Fruit fly (Drosophila melanogaster) whole organism, embryonic: ENCODE measurements around the gene CaBP1.

Source experiments
- Atf6 ChIP-seq: fragments of 200-800 bp; sonication (Bioruptor generic); IDR thresholded peaks from 2 replicates; pipeline ENCODE4 v1.3.6; 2022; ENCODE audit warnings: missing biosample characterization, missing genetic modification characterization
- BEAF-32 ChIP-seq: fragments of 200-800 bp; sonication (Bioruptor generic); optimal IDR thresholded peaks from 3 replicates; lab custom pipeline; 2017; ENCODE audit warnings: missing biosample characterization, missing genetic modification characterization, mild to moderate bottlenecking, moderate library complexity, missing genetic modification reagents
- CG10209 ChIP-seq: fragments of 200-800 bp; sonication (Bioruptor generic); optimal IDR thresholded peaks from 3 replicates; lab custom pipeline; 2017; ENCODE audit warnings: missing biosample characterization, mild to moderate bottlenecking, missing genetic modification characterization, missing genetic modification reagents
- CG10431 ChIP-seq: fragments of 200-800 bp; sonication (Bioruptor generic); optimal IDR thresholded peaks from 3 replicates; lab custom pipeline; 2018; ENCODE audit warnings: missing biosample characterization, mild to moderate bottlenecking, missing genetic modification characterization
- CG11695 ChIP-seq: fragments of 200-800 bp; sonication (Bioruptor generic); IDR thresholded peaks from 3 replicates; pipeline ENCODE4 v1.3.6; 2022; ENCODE audit warnings: missing biosample characterization, missing genetic modification characterization
- CG13287 ChIP-seq: fragments of 200-800 bp; sonication (Bioruptor generic); IDR thresholded peaks from 2 replicates; pipeline ENCODE4 v1.3.6; 2022; ENCODE audit warnings: missing biosample characterization, missing genetic modification characterization; ENCODE audit not compliant: partially characterized antibody
- CG15601 ChIP-seq: fragments of 200-800 bp; sonication (Bioruptor generic); optimal IDR thresholded peaks from 3 replicates; lab custom pipeline; 2019; ENCODE audit warnings: missing biosample characterization, mild to moderate bottlenecking, missing genetic modification characterization, moderate library complexity
- CG1647 ChIP-seq: fragments of 200-800 bp; sonication (Bioruptor generic); optimal IDR thresholded peaks from 3 replicates; lab custom pipeline; 2016; ENCODE audit warnings: missing biosample characterization, missing genetic modification characterization
- CG16813 ChIP-seq: fragments of 200-800 bp; sonication (Bioruptor generic); IDR thresholded peaks from 3 replicates; pipeline ENCODE4 v1.3.6; 2022; ENCODE audit warnings: missing biosample characterization, missing genetic modification characterization; ENCODE audit not compliant: partially characterized antibody
- CG17912 ChIP-seq: fragments of 200-800 bp; sonication (Bioruptor generic); optimal IDR thresholded peaks from 2 replicates; lab custom pipeline; 2018; ENCODE audit warnings: missing biosample characterization, mild to moderate bottlenecking, missing genetic modification characterization
- CG18476 ChIP-seq: fragments of 200-800 bp; sonication (Bioruptor generic); optimal IDR thresholded peaks from 2 replicates; lab custom pipeline; 2016; ENCODE audit warnings: missing biosample characterization, mild to moderate bottlenecking, missing genetic modification characterization
- CG2678 ChIP-seq: fragments of 200-800 bp; sonication (Bioruptor generic); optimal IDR thresholded peaks from 3 replicates; lab custom pipeline; 2019; ENCODE audit warnings: missing biosample characterization, mild to moderate bottlenecking, missing genetic modification characterization, moderate library complexity
- CG3065 ChIP-seq: fragments of 200-800 bp; sonication (Bioruptor generic); optimal IDR thresholded peaks from 2 replicates; lab custom pipeline; 2016; ENCODE audit warnings: missing biosample characterization, missing genetic modification characterization
- CG31365 ChIP-seq: fragments of 200-800 bp; sonication (Bioruptor generic); optimal IDR thresholded peaks from 2 replicates; lab custom pipeline; 2018; ENCODE audit warnings: missing biosample characterization, mild to moderate bottlenecking, missing genetic modification characterization
- CG32767 ChIP-seq: fragments of 200-800 bp; sonication (Bioruptor generic); IDR thresholded peaks from 2 replicates; pipeline ENCODE4 v1.3.6; 2022; ENCODE audit warnings: missing biosample characterization, missing genetic modification characterization
- CG3281 ChIP-seq: fragments of 200-800 bp; sonication (Bioruptor generic); optimal IDR thresholded peaks from 3 replicates; lab custom pipeline; 2017; ENCODE audit warnings: missing biosample characterization, mild to moderate bottlenecking, missing genetic modification characterization
- CG34376 ChIP-seq: fragments of 200-800 bp; sonication (Bioruptor generic); optimal IDR thresholded peaks from 2 replicates; lab custom pipeline; 2018; ENCODE audit warnings: missing biosample characterization, mild to moderate bottlenecking, missing genetic modification characterization
- CG43689 ChIP-seq: fragments of 200-800 bp; sonication (Bioruptor generic); IDR thresholded peaks from 2 replicates; pipeline ENCODE4 v1.3.6; 2022; ENCODE audit warnings: missing biosample characterization, missing genetic modification characterization
- CG4820 ChIP-seq: fragments of 200-800 bp; sonication (Bioruptor generic); optimal IDR thresholded peaks from 3 replicates; lab custom pipeline; 2016; ENCODE audit warnings: missing biosample characterization, missing genetic modification characterization
- CG7928 ChIP-seq: fragments of 200-800 bp; sonication (Bioruptor generic); optimal IDR thresholded peaks from 2 replicates; lab custom pipeline; 2017; ENCODE audit warnings: missing biosample characterization, mild to moderate bottlenecking, missing genetic modification characterization
- CG8290 ChIP-seq, 3 experiments: fragments of 200-800 bp; sonication (Bioruptor generic); optimal IDR thresholded peaks; 2 replicates each; lab custom pipeline; 2016 to 2019; ENCODE audit warnings: missing biosample characterization in 3 of 3, missing genetic modification characterization in 3 of 3, mild to moderate bottlenecking in 2 of 3, moderate library complexity in 1 of 3
- CG9437 ChIP-seq: fragments of 200-800 bp; sonication (Bioruptor generic); optimal IDR thresholded peaks from 2 replicates; lab custom pipeline; 2018; ENCODE audit warnings: missing biosample characterization, mild to moderate bottlenecking, missing genetic modification characterization
- CTCF ChIP-seq: fragments of 200-800 bp; sonication (Bioruptor generic); optimal IDR thresholded peaks from 2 replicates; lab custom pipeline; 2017; ENCODE audit warnings: missing biosample characterization, mild to moderate bottlenecking, missing genetic modification characterization, moderate library complexity
- Camta ChIP-seq: fragments of 200-800 bp; sonication (Bioruptor generic); optimal IDR thresholded peaks from 2 replicates; lab custom pipeline; 2016; ENCODE audit warnings: missing biosample characterization, missing genetic modification characterization
- Chrac-16 ChIP-seq: fragments of 200-800 bp; sonication (Bioruptor generic); optimal IDR thresholded peaks from 3 replicates; lab custom pipeline; 2016; ENCODE audit warnings: missing biosample characterization, missing genetic modification characterization
- D19A ChIP-seq: fragments of 200-800 bp; optimal IDR thresholded peaks from 3 replicates; lab custom pipeline; 2019; ENCODE audit warnings: missing biosample characterization, mild to moderate bottlenecking, missing genetic modification characterization, moderate library complexity
- E2f1 ChIP-seq: fragments of 200-800 bp; sonication (Bioruptor generic); IDR thresholded peaks from 2 replicates; pipeline ENCODE4 v1.3.6; 2022; ENCODE audit warnings: missing biosample characterization, missing genetic modification characterization
- Fer3 ChIP-seq: fragments of 200-800 bp; sonication (Bioruptor generic); optimal IDR thresholded peaks from 2 replicates; lab custom pipeline; 2018; ENCODE audit warnings: missing biosample characterization, mild to moderate bottlenecking, missing genetic modification characterization, moderate library complexity
- HLH4C ChIP-seq: fragments of 200-800 bp; sonication (Bioruptor generic); IDR thresholded peaks from 3 replicates; pipeline ENCODE4 v1.3.6; 2022; ENCODE audit warnings: missing biosample characterization, missing genetic modification characterization; ENCODE audit not compliant: partially characterized antibody
- NfI ChIP-seq: fragments of 200-800 bp; sonication (Bioruptor generic); optimal IDR thresholded peaks from 3 replicates; lab custom pipeline; 2018; ENCODE audit warnings: missing biosample characterization, mild to moderate bottlenecking, missing genetic modification characterization, moderate library complexity
- Opbp ChIP-seq: fragments of 200-800 bp; sonication (Bioruptor generic); IDR thresholded peaks from 3 replicates; pipeline ENCODE4 v1.3.6; 2022; ENCODE audit warnings: missing biosample characterization, missing genetic modification characterization; ENCODE audit not compliant: partially characterized antibody
- PHDP ChIP-seq: fragments of 200-800 bp; sonication (Bioruptor generic); optimal IDR thresholded peaks from 3 replicates; lab custom pipeline; 2018; ENCODE audit warnings: missing biosample characterization, mild to moderate bottlenecking, missing genetic modification characterization, moderate library complexity
- Ptx1 ChIP-seq: fragments of 200-800 bp; sonication (Bioruptor generic); IDR thresholded peaks from 2 replicates; pipeline ENCODE4 v1.3.6; 2022; ENCODE audit warnings: missing biosample characterization, missing genetic modification characterization
- Sry-β ChIP-seq: fragments of 200-800 bp; sonication (Bioruptor generic); optimal IDR thresholded peaks from 2 replicates; lab custom pipeline; 2018; ENCODE audit warnings: missing biosample characterization, mild to moderate bottlenecking, missing genetic modification characterization, moderate library complexity
- bab2 ChIP-seq: fragments of 200-800 bp; sonication (Bioruptor generic); optimal IDR thresholded peaks from 2 replicates; lab custom pipeline; 2016; ENCODE audit warnings: missing biosample characterization, missing genetic modification characterization
- cad ChIP-seq: fragments of >200 bp; optimal IDR thresholded peaks from 2 replicates; lab custom pipeline; 2017; ENCODE audit warnings: missing biosample characterization, missing genetic modification characterization
- eyg ChIP-seq: fragments of 200-800 bp; sonication (Bioruptor generic); optimal IDR thresholded peaks from 3 replicates; lab custom pipeline; 2016; ENCODE audit warnings: missing biosample characterization, missing genetic modification characterization
- gsb ChIP-seq: fragments of 200-800 bp; sonication (Bioruptor generic); IDR thresholded peaks from 2 replicates; pipeline ENCODE4 v1.3.6; 2022; ENCODE audit warnings: missing biosample characterization, missing genetic modification characterization
- hb ChIP-seq: fragments of 200-800 bp; sonication (Bioruptor generic); IDR thresholded peaks from 3 replicates; pipeline ENCODE4 v1.3.6; 2022; ENCODE audit warnings: missing biosample characterization, missing genetic modification characterization; ENCODE audit not compliant: partially characterized antibody
- jigr1 ChIP-seq: fragments of 200-800 bp; sonication (Bioruptor generic); IDR thresholded peaks from 3 replicates; pipeline ENCODE4 v1.3.6; 2022; ENCODE audit warnings: missing biosample characterization, missing genetic modification characterization
- klu ChIP-seq: fragments of 200-800 bp; sonication (Bioruptor generic); IDR thresholded peaks from 2 replicates; pipeline ENCODE4 v1.3.6; 2022; ENCODE audit warnings: missing biosample characterization, missing genetic modification characterization
- mld ChIP-seq: fragments of 200-800 bp; sonication (Bioruptor generic); IDR thresholded peaks from 3 replicates; pipeline ENCODE4 v1.3.6; 2022; ENCODE audit warnings: missing biosample characterization, missing genetic modification characterization; ENCODE audit not compliant: partially characterized antibody
- oc ChIP-seq: fragments of 200-800 bp; sonication (Bioruptor generic); optimal IDR thresholded peaks from 2 replicates; lab custom pipeline; 2018; ENCODE audit warnings: missing biosample characterization, mild to moderate bottlenecking, missing genetic modification characterization, moderate library complexity
- p53 ChIP-seq: fragments of 200-800 bp; sonication (Bioruptor generic); optimal IDR thresholded peaks from 2 replicates; lab custom pipeline; 2016; ENCODE audit warnings: missing biosample characterization, missing genetic modification characterization
- peb ChIP-seq: fragments of 200-800 bp; sonication (Bioruptor generic); IDR thresholded peaks from 2 replicates; pipeline ENCODE4 v1.3.6; 2022; ENCODE audit warnings: missing biosample characterization, missing genetic modification characterization
- sd ChIP-seq: fragments of 200-800 bp; sonication (Bioruptor generic); optimal IDR thresholded peaks from 3 replicates; lab custom pipeline; 2018; ENCODE audit warnings: missing biosample characterization, mild to moderate bottlenecking, missing genetic modification characterization, moderate library complexity
- slp2 ChIP-seq: fragments of 200-800 bp; sonication (Bioruptor generic); optimal IDR thresholded peaks from 2 replicates; lab custom pipeline; 2016; ENCODE audit warnings: missing biosample characterization, missing genetic modification characterization
- so ChIP-seq: fragments of 200-800 bp; sonication (Bioruptor generic); IDR thresholded peaks from 3 replicates; pipeline ENCODE4 v1.3.6; 2022; ENCODE audit warnings: missing biosample characterization, missing genetic modification characterization
- tin ChIP-seq: fragments of 200-800 bp; sonication (Bioruptor generic); optimal IDR thresholded peaks from 3 replicates; lab custom pipeline; 2016; ENCODE audit warnings: missing biosample characterization, missing genetic modification characterization
- wdn ChIP-seq: fragments of 200-800 bp; sonication (Bioruptor generic); IDR thresholded peaks from 2 replicates; pipeline ENCODE4 v1.3.6; 2022; ENCODE audit warnings: missing biosample characterization, missing genetic modification characterization

The CaBP1 gene

DNA sequence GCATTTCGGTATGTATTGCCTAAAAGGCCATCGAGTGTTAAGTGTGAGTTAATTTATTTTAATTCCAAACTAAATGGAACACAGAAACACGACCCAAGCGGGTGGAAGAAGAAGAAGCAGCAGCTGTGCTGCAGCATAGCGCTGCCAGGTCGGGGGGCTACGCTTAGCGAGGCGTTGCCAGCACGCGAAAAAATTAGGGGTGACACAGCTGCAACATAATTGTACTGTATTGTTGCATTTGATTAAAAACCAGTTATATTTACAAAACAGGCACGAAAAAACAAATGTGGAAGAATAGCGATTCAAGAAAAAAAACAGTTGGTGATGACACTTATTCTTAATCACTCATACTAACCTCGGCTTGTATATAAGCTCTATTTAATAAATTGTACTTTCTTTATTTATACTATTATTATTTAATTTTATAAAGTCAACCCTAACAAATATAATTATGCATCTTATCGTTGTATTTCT lies 6.3 kb downstream of the CaBP1 start (continued):
- TF ChIP-seq CG7928 (GFP tag; lab: Kevin White, UChicago) (no peak), CG8290 (GFP tag; optimal IDR thresholded peaks at IDR 0.05; lab: Kevin White, UChicago) (peak; percentile 28), CG8290 (tag; optimal IDR thresholded peaks at IDR 0.05; lab: Kevin White, UChicago) (peak in 1 of 2 experiments; percentile 8), Fer3 (tag; lab: Kevin White, UChicago) (no peak), Ptx1 (GFP tag; lab: Robert Waterston, UW) (peak; percentile 86), CG34376 (GFP tag; lab: Kevin White, UChicago) (no peak), CG43689 (GFP tag; lab: Robert Waterston, UW) (peak; percentile 47; the same call in 1 of the 2 replicates), CG10209 (GFP tag; lab: Kevin White, UChicago) (peak; percentile 75), CG15601 (tag; lab: Kevin White, UChicago) (no peak), Opbp (GFP tag; lab: Robert Waterston, UW) (peak; percentile 76), HLH4C (GFP tag; lab: Robert Waterston, UW) (peak; percentile 50; the same call in 2 of the 3 replicates), gsb (GFP tag; lab: Robert Waterston, UW) (peak; percentile 49), mld (peak; percentile 44; the same call in 1 of the 3 replicates), sd (tag; lab: Kevin White, UChicago) (no peak), CG16813 (peak; percentile 41; the same call in 2 of the 3 replicates), peb (GFP tag; lab: Robert Waterston, UW) (peak; percentile 58), CG18476 (GFP tag; lab: Kevin White, UChicago) (no peak), cad (no peak), BEAF-32 (GFP tag; lab: Kevin White, UChicago) (peak; percentile 75), tin (peak; percentile 53), p53 (GFP tag; lab: Kevin White, UChicago) (no peak), klu (GFP tag; lab: Robert Waterston, UW) (peak; percentile 70; the same call in 1 of the 2 replicates), CG2678 (tag; lab: Kevin White, UChicago) (no peak), CG1647 (peak; percentile 15), CG3065 (no peak), CG13287 (GFP tag; lab: Robert Waterston, UW) (peak; percentile 68), hb (0 out of 3 replicates have a peak, but pooled peaks have one; percentile 55), CG32767 (GFP tag; lab: Robert Waterston, UW) (no peak), E2f1 (GFP tag; lab: Robert Waterston, UW) (peak; percentile 70), Sry-β (peak; percentile 11), so (GFP tag; lab: Robert Waterston, UW) (peak; percentile 75), CG11695 (GFP tag; lab: Robert Waterston, UW) (peak; percentile 55; the same call in 1 of the 3 replicates), oc (tag; lab: Kevin White, UChicago) (no peak), D19A (tag; lab: Kevin White, UChicago) (no peak), CG4820 (peak; percentile 61), CG3281 (no peak), Atf6 (GFP tag; lab: Robert Waterston, UW) (peak; percentile 77), CTCF (GFP tag; lab: Kevin White, UChicago) (peak; percentile 89), eyg (GFP tag; lab: Kevin White, UChicago) (peak; percentile 41), jigr1 (GFP tag; lab: Robert Waterston, UW) (peak; percentile 47; the same call in 1 of the 3 replicates), slp2 (GFP tag; lab: Kevin White, UChicago) (peak; percentile 25), Camta (GFP tag; lab: Kevin White, UChicago) (peak; percentile 8), CG10431 (GFP tag; lab: Kevin White, UChicago) (no peak), CG17912 (peak; percentile 43), wdn (GFP tag; lab: Robert Waterston, UW) (peak; percentile 70), CG9437 (GFP tag; lab: Kevin White, UChicago) (peak; percentile 48), PHDP (tag; lab: Kevin White, UChicago) (no peak), NfI (GFP tag; lab: Kevin White, UChicago) (peak; percentile 71), bab2 (GFP tag; lab: Kevin White, UChicago) (peak; percentile 54), Chrac-16 (GFP tag; lab: Kevin White, UChicago) (peak; percentile 67), CG31365 (no peak)
